Worm (Caenorhabditis elegans) whole organism, L3 larva: ENCODE measurements around the gene fbxb-15.

Experiments
- ZK546.5 ChIP-seq: sonication (generic microtip); optimal IDR thresholded peaks from 2 replicates; lab custom pipeline; 2017; ENCODE audit warnings: missing biosample characterization, missing genetic modification characterization
- aly-2 ChIP-seq: fragments of 150-350 bp; optimal IDR thresholded peaks from 2 replicates; lab custom pipeline; 2014; ENCODE audit warnings: missing biosample characterization, missing genetic modification characterization
- ama-1 ChIP-seq: fragments of 150-350 bp; optimal IDR thresholded peaks from 2 replicates; lab custom pipeline; 2018
- ceh-16 ChIP-seq: sonication (generic microtip); optimal IDR thresholded peaks from 2 replicates; lab custom pipeline; 2017; ENCODE audit warnings: missing biosample characterization, missing genetic modification characterization
- ceh-28 ChIP-seq: fragments of 150-350 bp; optimal IDR thresholded peaks from 2 replicates; lab custom pipeline; 2014; ENCODE audit warnings: missing biosample characterization, missing genetic modification reagents, missing genetic modification characterization
- daf-12 ChIP-seq: fragments of 150-350 bp; optimal IDR thresholded peaks from 2 replicates; lab custom pipeline; 2014; ENCODE audit warnings: missing biosample characterization, missing genetic modification reagents, missing genetic modification characterization
- egl-27 ChIP-seq: sonication (generic microtip); optimal IDR thresholded peaks from 4 replicates; lab custom pipeline; 2017; ENCODE audit warnings: missing biosample characterization, missing genetic modification reagents, missing genetic modification characterization
- elt-2 ChIP-seq: sonication (generic microtip); optimal IDR thresholded peaks from 2 replicates; lab custom pipeline; 2016; ENCODE audit warnings: missing genetic modification reagents, mild to moderate bottlenecking, missing genetic modification characterization, missing compliant biosample characterization
- eor-1 ChIP-seq, 2 experiments: fragments of 150-350 bp; optimal IDR thresholded peaks; 2 replicates each; lab custom pipeline; 2014 to 2018; ENCODE audit warnings: missing biosample characterization in 2 of 2, missing genetic modification characterization in 2 of 2
- fkh-10 ChIP-seq: sonication (generic microtip); optimal IDR thresholded peaks from 2 replicates; lab custom pipeline; 2017; ENCODE audit warnings: missing biosample characterization, missing genetic modification reagents, missing genetic modification characterization
- fkh-2 ChIP-seq: fragments of 150-350 bp; optimal IDR thresholded peaks from 2 replicates; lab custom pipeline; 2014; ENCODE audit warnings: missing biosample characterization, missing genetic modification reagents, missing genetic modification characterization
- hmg-11 ChIP-seq: sonication (generic microtip); optimal IDR thresholded peaks from 2 replicates; lab custom pipeline; 2016; ENCODE audit warnings: missing genetic modification characterization, missing compliant biosample characterization
- lin-15B ChIP-seq: fragments of 150-350 bp; optimal IDR thresholded peaks from 2 replicates; lab custom pipeline; 2014; ENCODE audit warnings: missing biosample characterization, missing genetic modification characterization
- lin-39 ChIP-seq: fragments of 150-350 bp; optimal IDR thresholded peaks from 2 replicates; lab custom pipeline; 2018; ENCODE audit warnings: missing biosample characterization, missing genetic modification reagents, missing genetic modification characterization
- nhr-12 ChIP-seq: fragments of 150-350 bp; optimal IDR thresholded peaks from 2 replicates; lab custom pipeline; 2014; ENCODE audit warnings: missing biosample characterization, missing genetic modification characterization
- nhr-23 ChIP-seq: fragments of 150-350 bp; optimal IDR thresholded peaks from 2 replicates; lab custom pipeline; 2014; ENCODE audit warnings: missing biosample characterization, missing genetic modification reagents, missing genetic modification characterization
- nhr-237 ChIP-seq: fragments of 150-350 bp; optimal IDR thresholded peaks from 2 replicates; lab custom pipeline; 2014; ENCODE audit warnings: missing biosample characterization, missing genetic modification characterization
- nhr-25 ChIP-seq: sonication (generic microtip); optimal IDR thresholded peaks from 2 replicates; lab custom pipeline; 2017; ENCODE audit warnings: missing biosample characterization, missing genetic modification characterization
- nhr-28 ChIP-seq: fragments of 150-350 bp; optimal IDR thresholded peaks from 2 replicates; lab custom pipeline; 2014; ENCODE audit warnings: missing biosample characterization, missing genetic modification characterization
- nhr-43 ChIP-seq: sonication (generic microtip); optimal IDR thresholded peaks from 2 replicates; lab custom pipeline; 2016; ENCODE audit warnings: mild to moderate bottlenecking, missing genetic modification characterization, missing compliant biosample characterization; ENCODE audit not compliant: poor library complexity, severe bottlenecking
- nhr-76 ChIP-seq: fragments of 150-350 bp; sonication (generic microtip); optimal IDR thresholded peaks from 5 replicates; lab custom pipeline; 2014; ENCODE audit warnings: missing biosample characterization, missing genetic modification characterization
- nhr-77 ChIP-seq: fragments of 150-350 bp; optimal IDR thresholded peaks from 2 replicates; lab custom pipeline; 2014; ENCODE audit warnings: missing biosample characterization, missing genetic modification characterization
- pha-4 ChIP-seq: fragments of 150-350 bp; optimal IDR thresholded peaks from 2 replicates; lab custom pipeline; 2014; ENCODE audit warnings: missing biosample characterization, missing genetic modification reagents, missing genetic modification characterization
- pqm-1 ChIP-seq: fragments of 150-350 bp; optimal IDR thresholded peaks from 2 replicates; lab custom pipeline; 2017; ENCODE audit warnings: missing biosample characterization, missing genetic modification characterization, inconsistent platforms
- snpc-4 ChIP-seq: fragments of 150-350 bp; optimal IDR thresholded peaks from 2 replicates; lab custom pipeline; 2014; ENCODE audit warnings: missing biosample characterization, missing genetic modification characterization
- tbx-2 ChIP-seq: sonication (generic microtip); optimal IDR thresholded peaks from 2 replicates; lab custom pipeline; 2016; ENCODE audit warnings: mild to moderate bottlenecking, missing genetic modification characterization, missing compliant biosample characterization
- zag-1 ChIP-seq: fragments of 150-350 bp; optimal IDR thresholded peaks from 2 replicates; lab custom pipeline; 2014; ENCODE audit warnings: missing biosample characterization, missing genetic modification characterization
- ztf-4 ChIP-seq: fragments of 150-350 bp; optimal IDR thresholded peaks from 2 replicates; lab custom pipeline; 2014; ENCODE audit warnings: missing biosample characterization, missing genetic modification characterization

Gene fbxb-15

DNA sequence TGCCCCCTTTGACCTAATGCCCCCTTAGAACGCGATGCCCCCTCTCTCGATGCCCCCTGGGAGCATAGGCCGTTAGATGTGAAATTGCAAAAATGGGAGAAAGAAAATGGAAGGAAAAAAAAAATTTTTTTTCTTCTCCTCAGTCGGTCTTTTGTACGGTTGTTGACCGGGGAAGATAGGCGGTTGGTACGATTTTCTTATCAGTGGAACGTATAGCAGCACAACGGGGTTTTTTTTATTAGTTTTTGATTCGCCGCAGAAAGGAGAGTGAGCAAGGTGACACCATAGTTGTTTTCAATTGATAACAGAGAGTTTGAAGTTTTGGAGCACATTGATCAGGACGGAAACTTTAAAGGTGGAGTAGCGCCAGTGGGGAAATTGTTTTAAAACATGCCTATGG lies 6.4 kb upstream of the fbxb-15 start:
- TF ChIP-seq pqm-1 (tag; lab: Kevin White, UChicago) (peak; percentile 31), elt-2 (tag; lab: Kevin White, UChicago) (peak; percentile 84)
- TF ChIP-seq, all 47 proteins: peak for 2; not testable (repeated sequence) for 45

DNA sequence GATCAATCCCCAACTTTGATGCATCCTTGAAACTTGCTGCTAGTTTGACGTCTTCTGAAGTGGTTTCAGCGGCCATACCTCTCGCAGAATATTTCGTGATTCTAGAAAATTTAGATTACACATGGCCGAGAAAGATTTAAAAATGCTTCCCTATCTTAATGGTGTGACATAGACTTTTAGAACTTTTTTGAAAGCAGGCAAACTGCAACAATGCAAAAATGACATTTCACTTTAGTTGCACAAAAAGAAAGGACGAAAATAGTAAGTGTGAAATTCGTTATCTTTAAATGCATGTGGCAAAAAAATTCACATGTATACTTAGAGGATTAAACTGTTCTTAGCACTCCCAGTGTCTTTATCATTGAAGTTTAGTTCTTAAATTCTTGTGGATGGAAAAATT lies 3.9 kb upstream of the fbxb-15 start, which contains the start of gene ZC204.12:
Gene ZC204.12, minus strand, starts transcription at position 101 of the 400 bp plus-strand sequence.
- TF ChIP-seq tbx-2 (tag; lab: Kevin White, UChicago) (no peak), nhr-12 (tag; lab: Kevin White, UChicago) (no peak), aly-2 (tag; lab: Kevin White, UChicago) (no peak), nhr-237 (tag; lab: Kevin White, UChicago) (no peak), ztf-4 (no peak), ceh-28 (tag; lab: Kevin White, UChicago) (no peak), ceh-16 (tag; lab: Kevin White, UChicago) (no peak), nhr-25 (no peak), lin-39 (tag; lab: Kevin White, UChicago) (no peak), eor-1 (tag; optimal IDR thresholded peaks at IDR 0.05; lab: Kevin White, UChicago) (no peak), daf-12 (no peak)
- TF ChIP-seq, all 47 proteins: peak for 0

DNA sequence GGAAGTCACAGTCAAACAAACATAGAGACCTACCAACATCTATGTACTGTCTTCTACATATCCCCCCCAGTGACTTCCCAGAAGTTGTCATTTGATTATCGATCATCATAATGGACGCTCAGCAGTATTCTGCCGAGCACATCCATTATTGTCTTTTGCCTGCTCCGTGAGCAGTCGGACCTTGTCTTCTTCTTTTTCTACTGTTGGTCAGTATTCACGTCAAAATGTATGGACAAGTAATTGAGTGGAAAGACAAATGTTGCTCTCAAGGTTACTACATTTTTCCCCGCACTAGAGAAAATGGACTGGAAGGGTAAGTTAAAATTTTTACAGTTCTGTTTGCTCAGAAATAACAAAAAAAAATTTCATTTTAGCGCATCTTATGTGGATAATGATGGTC lies 1.6 kb upstream of the fbxb-15 start, which contains the start of gene btb-12:
Gene btb-12, plus strand, starts transcription at position 301 of the 400 bp plus-strand sequence.
- TF ChIP-seq nhr-25 (no peak), egl-27 (tag; lab: Kevin White, UChicago) (no peak), nhr-43 (no peak), nhr-237 (tag; lab: Kevin White, UChicago) (no peak), eor-1 (tag; optimal IDR thresholded peaks at IDR 0.05; lab: Kevin White, UChicago) (no peak), zag-1 (tag; lab: Kevin White, UChicago) (no peak), nhr-23 (no peak)

DNA sequence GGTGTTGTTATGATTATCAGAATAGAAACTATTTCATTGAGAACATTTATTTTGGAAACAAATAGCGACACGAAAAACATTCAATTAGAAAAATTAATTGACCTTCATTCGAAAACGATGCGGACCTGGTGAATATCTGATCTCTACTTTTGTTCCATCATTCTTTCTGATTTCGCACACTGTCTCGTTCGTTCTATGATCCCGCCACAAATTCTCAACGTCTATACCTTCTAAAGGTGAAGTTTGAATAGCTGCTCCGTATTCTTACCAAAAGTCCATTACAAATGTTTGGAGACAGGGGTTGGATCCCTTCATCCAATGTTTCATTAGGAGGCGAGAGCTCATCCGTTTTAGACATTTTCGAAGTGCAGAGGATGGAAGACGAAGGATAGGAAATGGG lies 1.5 kb downstream of the fbxb-15 start, which contains the start of gene fbxb-16:
Gene fbxb-16, minus strand, starts transcription at position 101 of the 400 bp plus-strand sequence.
- TF ChIP-seq nhr-76 (tag; lab: Kevin White, UChicago) (no peak), fkh-10 (GFP tag; lab: Kevin White, UChicago) (peak; percentile 15)

DNA sequence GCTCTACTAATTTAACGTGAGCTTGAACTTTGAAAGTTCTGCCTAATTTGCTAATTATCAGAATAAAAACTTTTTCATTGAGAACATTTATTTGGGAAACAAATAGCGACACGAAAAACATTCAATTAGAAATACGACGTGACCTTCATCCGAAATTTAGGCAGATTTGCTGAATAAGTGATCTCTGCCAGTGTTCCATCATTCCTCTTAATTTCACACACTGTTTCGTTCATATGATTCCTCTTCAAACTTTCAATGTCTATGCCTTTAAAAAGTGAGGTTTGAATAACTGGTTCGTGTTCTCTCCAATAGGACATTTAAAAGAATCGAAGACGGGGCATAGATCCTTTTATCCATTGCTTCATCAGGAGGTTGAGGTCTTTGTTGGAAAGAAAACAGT lies 2.8 kb downstream of the fbxb-15 start, which contains the start of gene fbxb-20:
Gene fbxb-20, minus strand, starts transcription at position 101 of the 400 bp plus-strand sequence.
- TF ChIP-seq ama-1 (lab: Kevin White, UChicago) (no peak), ceh-16 (tag; lab: Kevin White, UChicago) (no peak), ztf-4 (no peak), hmg-11 (tag; lab: Kevin White, UChicago) (no peak), daf-12 (no peak)

DNA sequence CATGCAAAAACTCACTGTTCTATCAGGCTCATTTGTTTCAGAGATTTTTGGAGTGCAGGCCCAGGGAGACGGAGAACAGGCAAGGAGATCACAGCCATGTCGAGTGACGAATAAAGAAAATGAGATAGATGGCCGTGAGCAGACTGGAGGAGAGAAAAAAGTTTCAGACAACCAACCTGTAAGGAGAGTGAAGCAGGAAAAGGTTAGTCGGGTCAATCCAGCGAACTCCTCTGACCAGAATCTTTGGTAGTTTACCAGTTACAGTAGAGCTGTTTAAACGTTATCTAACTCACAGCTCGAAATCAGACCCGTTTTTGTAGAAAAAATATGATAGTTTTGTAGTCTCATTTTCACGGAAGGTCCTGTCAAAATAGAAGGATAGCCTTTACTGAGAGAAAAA lies 4.5 kb downstream of the fbxb-15 start, which contains the start of gene fbxb-21:
Gene fbxb-21, minus strand, starts transcription at position 101 of the 400 bp plus-strand sequence.
- TF ChIP-seq ama-1 (lab: Kevin White, UChicago) (no peak), fkh-10 (GFP tag; lab: Kevin White, UChicago) (peak; percentile 44), nhr-76 (tag; lab: Kevin White, UChicago) (no peak)

DNA sequence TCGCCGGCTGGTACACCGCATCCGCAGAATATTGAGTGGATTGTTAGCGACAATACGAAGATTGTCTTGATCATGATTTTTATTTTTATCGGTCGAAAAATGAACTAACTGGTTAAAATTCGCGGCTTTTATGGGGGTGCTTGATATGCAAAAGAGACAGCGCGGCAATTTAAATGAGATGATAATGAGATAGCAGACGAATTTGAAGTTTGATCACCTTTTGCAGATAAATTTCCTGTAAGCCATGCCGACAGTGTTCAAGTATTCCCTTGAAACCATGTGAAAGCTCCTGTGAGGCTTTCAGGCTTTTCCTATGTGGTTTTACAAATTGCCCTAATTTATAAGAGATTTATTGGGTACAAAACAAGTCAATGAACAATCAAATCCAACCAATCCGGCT lies 7.1 kb downstream of the fbxb-15 start, which contains the start of gene ZC204.17:
Gene ZC204.17, minus strand, starts transcription at position 101 of the 400 bp plus-strand sequence.
- TF ChIP-seq nhr-28 (tag; lab: Kevin White, UChicago) (no peak), nhr-23 (no peak), fkh-2 (no peak), ZK546.5 (no peak), nhr-25 (no peak), fkh-10 (GFP tag; lab: Kevin White, UChicago) (no peak), snpc-4 (no peak), ztf-4 (no peak), daf-12 (no peak), egl-27 (tag; lab: Kevin White, UChicago) (no peak), ama-1 (lab: Kevin White, UChicago) (no peak), nhr-77 (tag; lab: Kevin White, UChicago) (no peak), lin-15B (tag; lab: Kevin White, UChicago) (no peak), pha-4 (tag; lab: Kevin White, UChicago) (no peak)
